Worm (Caenorhabditis elegans) whole organism, L2 larva: ENCODE data around the gene C39E9.12.

ENCODE experiments used
- F13H6.1 ChIP-seq: sonication (generic microtip); optimal IDR thresholded peaks from 2 replicates; lab custom pipeline; 2016; ENCODE audit warnings: missing genetic modification characterization, missing compliant biosample characterization
- R02D3.7 ChIP-seq: fragments of 150-350 bp; optimal IDR thresholded peaks from 2 replicates; lab custom pipeline; 2014; ENCODE audit warnings: missing biosample characterization, missing genetic modification characterization
- ZK546.5 ChIP-seq: sonication (generic microtip); optimal IDR thresholded peaks from 2 replicates; lab custom pipeline; 2017; ENCODE audit warnings: missing biosample characterization, missing genetic modification characterization
- alr-1 ChIP-seq: fragments of 150-350 bp; optimal IDR thresholded peaks from 2 replicates; lab custom pipeline; 2014; ENCODE audit warnings: missing biosample characterization, missing genetic modification characterization
- aly-2 ChIP-seq: fragments of 150-350 bp; optimal IDR thresholded peaks from 2 replicates; lab custom pipeline; 2014; ENCODE audit warnings: missing biosample characterization, missing genetic modification characterization
- ama-1 ChIP-seq: fragments of 150-350 bp; optimal IDR thresholded peaks from 2 replicates; lab custom pipeline; 2018; ENCODE audit warnings: inconsistent platforms
- ceh-82 ChIP-seq: fragments of 150-350 bp; optimal IDR thresholded peaks from 2 replicates; lab custom pipeline; 2014; ENCODE audit warnings: missing biosample characterization, missing genetic modification characterization
- crh-2 ChIP-seq: sonication (generic microtip); optimal IDR thresholded peaks from 2 replicates; lab custom pipeline; 2017; ENCODE audit warnings: missing biosample characterization, missing genetic modification characterization
- dmd-4 ChIP-seq: sonication (generic microtip); optimal IDR thresholded peaks from 2 replicates; lab custom pipeline; 2017; ENCODE audit warnings: missing biosample characterization, missing genetic modification characterization
- egl-27 ChIP-seq: sonication (generic microtip); optimal IDR thresholded peaks from 3 replicates; lab custom pipeline; 2017; ENCODE audit warnings: missing biosample characterization, missing genetic modification reagents, missing genetic modification characterization
- gmeb-1 ChIP-seq: fragments of 150-350 bp; optimal IDR thresholded peaks from 2 replicates; lab custom pipeline; 2014; ENCODE audit warnings: missing biosample characterization, missing genetic modification characterization
- lin-11 ChIP-seq: fragments of 150-350 bp; sonication (generic microtip); optimal IDR thresholded peaks from 2 replicates; lab custom pipeline; 2014; ENCODE audit warnings: missing biosample characterization, missing genetic modification characterization, inconsistent platforms, mixed read lengths
- lin-13 ChIP-seq: fragments of 150-350 bp; optimal IDR thresholded peaks from 2 replicates; lab custom pipeline; 2014; ENCODE audit warnings: missing biosample characterization, missing genetic modification reagents, missing genetic modification characterization
- mab-5 ChIP-seq: fragments of 150-350 bp; optimal IDR thresholded peaks from 2 replicates; lab custom pipeline; 2014; ENCODE audit warnings: missing biosample characterization, missing genetic modification characterization
- mbf-1 ChIP-seq: sonication (generic microtip); optimal IDR thresholded peaks from 2 replicates; lab custom pipeline; 2017; ENCODE audit warnings: missing biosample characterization, missing genetic modification characterization
- mdl-1 ChIP-seq, 2 experiments: fragments of 150-350 bp in 1 of 2; sonication (generic microtip) in 1 of 2; optimal IDR thresholded peaks; 2 replicates each; lab custom pipeline; 2017; ENCODE audit warnings: missing biosample characterization in 2 of 2, missing genetic modification characterization in 2 of 2
- nhr-10 ChIP-seq: sonication (generic microtip); optimal IDR thresholded peaks from 2 replicates; lab custom pipeline; 2017; ENCODE audit warnings: missing biosample characterization, missing genetic modification characterization
- nhr-129 ChIP-seq: fragments of 150-350 bp; optimal IDR thresholded peaks from 2 replicates; lab custom pipeline; 2014; ENCODE audit warnings: missing biosample characterization, missing genetic modification characterization
- nhr-23 ChIP-seq: fragments of 150-350 bp; optimal IDR thresholded peaks from 2 replicates; lab custom pipeline; 2014; ENCODE audit warnings: missing biosample characterization, missing genetic modification reagents, missing genetic modification characterization
- nhr-25 ChIP-seq: fragments of 150-350 bp; sonication (generic microtip); optimal IDR thresholded peaks from 3 replicates; lab custom pipeline; 2014; ENCODE audit warnings: missing biosample characterization, missing genetic modification characterization
- nhr-6 ChIP-seq: fragments of 150-350 bp; optimal IDR thresholded peaks from 2 replicates; lab custom pipeline; 2014; ENCODE audit warnings: missing biosample characterization, missing genetic modification characterization
- peb-1 ChIP-seq: fragments of 150-350 bp; optimal IDR thresholded peaks from 2 replicates; lab custom pipeline; 2014; ENCODE audit warnings: missing biosample characterization, missing genetic modification characterization
- sem-4 ChIP-seq: fragments of 150-350 bp; optimal IDR thresholded peaks from 2 replicates; lab custom pipeline; 2014; ENCODE audit warnings: missing biosample characterization, missing genetic modification reagents, missing genetic modification characterization
- skn-1 ChIP-seq: sonication (generic microtip); optimal IDR thresholded peaks from 2 replicates; lab custom pipeline; 2017; ENCODE audit warnings: missing biosample characterization, missing genetic modification characterization
- sma-3 ChIP-seq: sonication (generic microtip); optimal IDR thresholded peaks from 2 replicates; lab custom pipeline; 2016; ENCODE audit warnings: missing genetic modification reagents, missing genetic modification characterization, missing compliant biosample characterization
- sma-9 ChIP-seq, 2 experiments: fragments of 150-350 bp in 1 of 2; sonication (generic microtip) in 1 of 2; optimal IDR thresholded peaks; 2 replicates each; lab custom pipeline; 2014 to 2016; ENCODE audit warnings: missing genetic modification characterization in 2 of 2, mild to moderate bottlenecking in 1 of 2, missing biosample characterization in 1 of 2, missing compliant biosample characterization in 1 of 2, missing genetic modification reagents in 1 of 2, moderate library complexity in 1 of 2
- snpc-4 ChIP-seq: fragments of 150-350 bp; optimal IDR thresholded peaks from 2 replicates; lab custom pipeline; 2014; ENCODE audit warnings: missing biosample characterization, missing genetic modification characterization
- zag-1 ChIP-seq: fragments of 150-350 bp; optimal IDR thresholded peaks from 2 replicates; lab custom pipeline; 2014; ENCODE audit warnings: missing biosample characterization, missing genetic modification characterization
- ztf-11 ChIP-seq: sonication (generic microtip); optimal IDR thresholded peaks from 2 replicates; lab custom pipeline; 2017; ENCODE audit warnings: missing biosample characterization, missing genetic modification characterization
- ztf-4 ChIP-seq: fragments of 150-350 bp; optimal IDR thresholded peaks from 2 replicates; lab custom pipeline; 2014; ENCODE audit warnings: missing biosample characterization, missing genetic modification characterization

Gene C39E9.12

DNA sequence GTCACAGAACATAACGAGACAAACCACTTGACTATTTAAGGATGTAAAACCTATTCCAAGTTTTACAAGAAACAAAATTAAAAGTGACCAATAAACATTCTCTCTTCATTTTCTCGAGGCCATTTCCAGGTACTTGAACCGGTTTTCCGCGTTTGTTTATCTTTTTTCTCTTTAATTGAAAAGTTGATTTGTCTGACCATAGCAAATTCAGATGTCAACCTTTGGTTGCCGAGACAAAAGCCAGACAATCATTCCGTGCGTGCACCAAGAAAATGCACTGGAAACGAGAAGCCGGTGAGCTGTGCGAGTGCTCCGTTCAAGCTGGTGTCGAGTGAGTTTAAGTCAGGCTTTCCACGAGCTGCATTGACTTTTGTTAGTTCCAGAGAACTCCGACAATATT, 11.7 kb upstream of the C39E9.12 start:
- no peak for TF ChIP-seq lin-13 (GFP tag; lab: Kevin White, UChicago)
- TF ChIP-seq nhr-25 (tag; lab: Kevin White, UChicago) = peak; percentile 19
- peak; percentile 38 for TF ChIP-seq nhr-129 (tag; lab: Kevin White, UChicago)
- TF ChIP-seq sem-4 (tag; lab: Kevin White, UChicago) = peak; percentile 10

ce11 chrIV:13082836-13083763, 10.7 kb upstream of the C39E9.12 start:
- TF ChIP-seq ama-1 = peak; percentile 22
- no peak for TF ChIP-seq mdl-1 (tag; optimal IDR thresholded peaks at IDR 0.05; lab: Kevin White, UChicago)
- TF ChIP-seq snpc-4 (tag; lab: Kevin White, UChicago) = no peak
- TF ChIP-seq lin-13 (GFP tag; lab: Kevin White, UChicago) = no peak
- no peak for TF ChIP-seq dmd-4
- TF ChIP-seq sem-4 (tag; lab: Kevin White, UChicago) = no peak
- TF ChIP-seq nhr-129 (tag; lab: Kevin White, UChicago) = no peak
- TF ChIP-seq alr-1 (tag; lab: Kevin White, UChicago) = no peak
- no peak for TF ChIP-seq nhr-23 (tag; lab: Kevin White, UChicago)
- peak; percentile 66 for TF ChIP-seq sma-3 (GFP tag; lab: Kevin White, UChicago)
- TF ChIP-seq F13H6.1 (tag; lab: Kevin White, UChicago) = peak; percentile 17
- TF ChIP-seq mbf-1 (tag; lab: Kevin White, UChicago) = no peak
- TF ChIP-seq nhr-25 (tag; lab: Kevin White, UChicago) = peak; percentile 92
- peak; percentile 77 for TF ChIP-seq ztf-4
- peak; percentile 12 for TF ChIP-seq nhr-6
- TF ChIP-seq zag-1 (tag; lab: Kevin White, UChicago) = no peak

DNA sequence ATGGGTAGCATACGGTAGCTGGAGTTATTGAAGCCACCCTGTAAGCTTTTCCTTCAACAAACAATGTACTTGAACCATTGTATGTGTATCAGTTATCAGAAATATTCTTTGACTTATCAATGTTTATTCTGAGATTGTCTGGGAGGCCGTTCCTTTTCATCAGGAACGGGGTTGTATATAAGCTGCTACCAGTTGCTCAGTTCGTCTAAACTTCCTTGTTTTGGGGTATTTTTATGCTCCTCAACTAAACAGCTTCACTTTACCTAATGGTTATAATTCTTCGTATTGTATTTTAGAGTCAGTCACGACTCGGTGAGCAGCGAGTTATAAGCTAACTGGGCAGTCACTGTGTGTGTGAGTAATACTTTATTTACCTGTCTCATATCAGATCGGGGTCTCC, 8.1 kb upstream of the C39E9.12 start:
- no peak for TF ChIP-seq nhr-25 (tag; lab: Kevin White, UChicago)
- TF ChIP-seq R02D3.7 = no peak
- TF ChIP-seq ceh-82 (tag; lab: Kevin White, UChicago) = no peak
- no peak for TF ChIP-seq egl-27 (tag; lab: Kevin White, UChicago)
- TF ChIP-seq sma-9 (GFP tag; optimal IDR thresholded peaks at IDR 0.05; lab: Kevin White, UChicago) = no peak
- TF ChIP-seq sma-9 (tag; optimal IDR thresholded peaks at IDR 0.05; lab: Kevin White, UChicago) = no peak
- no peak for TF ChIP-seq alr-1 (tag; lab: Kevin White, UChicago)
- no peak for TF ChIP-seq mab-5

DNA sequence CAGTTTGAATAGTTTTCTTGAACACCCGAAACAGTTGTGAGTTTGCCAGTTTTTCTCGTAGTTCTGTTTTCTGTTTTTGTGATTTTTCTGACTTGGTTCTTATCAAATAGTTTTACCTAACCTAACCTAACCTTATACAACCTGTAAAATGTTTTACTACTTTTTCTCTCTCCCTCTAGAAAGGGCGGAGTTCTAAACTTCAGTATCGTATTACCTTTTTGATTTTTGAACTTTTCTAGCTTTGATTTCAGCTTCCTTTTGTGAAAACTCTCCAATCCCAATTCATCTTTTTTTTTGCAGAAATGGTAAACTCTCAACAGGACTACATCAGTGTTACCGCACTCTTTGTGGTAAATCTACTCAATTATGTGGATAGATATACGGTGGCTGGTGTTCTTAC, 7.1 kb upstream of the C39E9.12 start, which contains the start of gene spin-2:
Gene spin-2 (plus strand): TSS at position 301 of the 400 bp plus-strand sequence.
- no peak for TF ChIP-seq nhr-25 (tag; lab: Kevin White, UChicago)
- TF ChIP-seq, all 48 proteins: peak for 0

DNA sequence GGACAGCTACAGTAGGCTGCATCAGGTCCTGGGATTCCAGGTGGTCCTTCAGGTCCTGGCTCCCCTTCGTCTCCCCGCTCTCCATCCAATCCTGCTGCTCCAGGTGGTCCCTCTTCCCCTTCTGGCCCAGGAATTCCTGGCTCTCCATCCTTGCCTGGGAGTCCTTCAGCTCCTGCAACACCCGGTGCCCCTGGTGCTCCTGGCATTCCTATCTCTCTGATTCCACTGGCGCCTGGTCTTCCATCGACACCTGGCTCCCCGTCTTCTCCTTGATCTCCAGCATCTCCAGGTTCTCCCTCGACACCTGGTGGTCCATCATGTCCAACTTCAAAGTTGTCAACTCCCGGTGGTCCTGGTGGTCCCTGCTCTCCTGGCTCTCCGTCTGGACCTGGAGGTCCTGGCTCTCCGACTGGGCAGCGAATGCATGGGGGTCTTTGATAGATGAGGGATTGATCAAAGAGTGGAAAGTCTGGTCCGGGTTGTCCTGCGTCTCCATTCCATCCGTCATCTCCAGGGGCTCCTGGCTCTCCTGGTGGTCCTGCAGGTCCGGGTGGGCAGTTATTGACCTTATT, 4.0 kb upstream of the C39E9.12 start:
- TF ChIP-seq ZK546.5 = no peak
- no peak for TF ChIP-seq ztf-11
- no peak for TF ChIP-seq sem-4 (tag; lab: Kevin White, UChicago)
- TF ChIP-seq lin-11 = no peak
- TF ChIP-seq ama-1 = no peak
- TF ChIP-seq nhr-129 (tag; lab: Kevin White, UChicago) = no peak
- TF ChIP-seq skn-1 = no peak
- TF ChIP-seq gmeb-1 (tag; lab: Kevin White, UChicago) = no peak
- TF ChIP-seq aly-2 (tag; lab: Kevin White, UChicago) = no peak
- no peak for TF ChIP-seq zag-1 (tag; lab: Kevin White, UChicago)
- TF ChIP-seq egl-27 (tag; lab: Kevin White, UChicago) = no peak
- no peak for TF ChIP-seq mdl-1 (tag; optimal IDR thresholded peaks at IDR 0.05; lab: Kevin White, UChicago)
- TF ChIP-seq nhr-10 = no peak
- no peak for TF ChIP-seq mab-5
- no peak for TF ChIP-seq alr-1 (tag; lab: Kevin White, UChicago)
- no peak for TF ChIP-seq peb-1

ce11 chrIV:13090967-13091366, 2.8 kb upstream of the C39E9.12 start, which contains the start of gene col-132:
Gene col-132 (minus strand): TSS chrIV:13091067.
- TF ChIP-seq nhr-129 (tag; lab: Kevin White, UChicago) (no peak), crh-2 (no peak)
